Fruit fly (Drosophila melanogaster): ENCODE results near the gene fid.

The fid gene

dm6 chr3R:26007964-26008868, 38.3 kb downstream of the fid start (continued):
- TF ChIP-seq caup (GFP tag; optimal IDR thresholded peaks at IDR 0.05; ENCODE audit: severe bottlenecking) (no peak), CHES-1-like (GFP tag; optimal IDR thresholded peaks at IDR 0.05) (no peak), croc (GFP tag; conservative IDR thresholded peaks at IDR 0.05) (no peak), E2f1 (GFP tag; IDR thresholded peaks at IDR 0.05) (no peak), Hr51 (GFP tag; optimal IDR thresholded peaks at IDR 0.05) (no peak), CG16813 (GFP tag; IDR thresholded peaks at IDR 0.05; ENCODE audit: partially characterized antibody) (0 out of 3 replicates have a peak, but pooled peaks have one; percentile 34), fd3F (GFP tag; optimal IDR thresholded peaks at IDR 0.05) (no peak), ind (GFP tag; optimal IDR thresholded peaks at IDR 0.05) (no peak), CG16863 (GFP tag; optimal IDR thresholded peaks at IDR 0.05) (no peak), mirr (GFP tag; optimal IDR thresholded peaks at IDR 0.05) (peak; percentile 58), bigmax (GFP tag; optimal IDR thresholded peaks at IDR 0.05) (no peak), Lpt (GFP tag; optimal IDR thresholded peaks at IDR 0.05) (no peak), emc (GFP tag; optimal IDR thresholded peaks at IDR 0.05) (no peak), CG10274 (GFP tag; optimal IDR thresholded peaks at IDR 0.05) (peak; percentile 69), gt (GFP tag; IDR thresholded peaks at IDR 0.05) (no peak), CG15011 (GFP tag; optimal IDR thresholded peaks at IDR 0.05) (no peak), CG15269 (tag; optimal IDR thresholded peaks at IDR 0.05) (no peak), CG1792 (GFP tag; optimal IDR thresholded peaks at IDR 0.05) (no peak), nmo (GFP tag; optimal IDR thresholded peaks at IDR 0.05) (no peak), CG1602 (GFP tag; optimal IDR thresholded peaks at IDR 0.05) (no peak), Spps (tag; optimal IDR thresholded peaks at IDR 0.05) (no peak), grn (GFP tag; optimal IDR thresholded peaks at IDR 0.05) (peak; percentile 93), hth (optimal IDR thresholded peaks at IDR 0.05) (no peak), p53 (GFP tag; optimal IDR thresholded peaks at IDR 0.05) (no peak), CG13894 (tag; optimal IDR thresholded peaks at IDR 0.05) (peak; percentile 83), crol (GFP tag; IDR thresholded peaks at IDR 0.05) (peak; percentile 98), B-H1 (GFP tag; IDR thresholded peaks at IDR 0.05) (no peak), CG16779 (GFP tag; IDR thresholded peaks at IDR 0.05) (no peak), trh (GFP tag; optimal IDR thresholded peaks at IDR 0.05) (no peak), zfh1 (GFP tag; IDR thresholded peaks at IDR 0.05) (no peak), br (optimal IDR thresholded peaks at IDR 0.05) (no peak), CG11247 (GFP tag; IDR thresholded peaks at IDR 0.05) (no peak; the same call in 1 of the 2 replicates), sqz (GFP tag; optimal IDR thresholded peaks at IDR 0.05) (no peak), ase (GFP tag; IDR thresholded peaks at IDR 0.05) (no peak), Nf-YC (tag; optimal IDR thresholded peaks at IDR 0.05) (no peak), btn (GFP tag; optimal IDR thresholded peaks at IDR 0.05) (no peak), Doc2 (GFP tag; IDR thresholded peaks at IDR 0.05) (no peak), zf30C (GFP tag; optimal IDR thresholded peaks at IDR 0.05) (no peak), Six4 (GFP tag; optimal IDR thresholded peaks at IDR 0.05) (no peak), CG7745 (tag; optimal IDR thresholded peaks at IDR 0.05) (no peak), CG17328 (GFP tag; IDR thresholded peaks at IDR 0.05) (no peak), wek (GFP tag; optimal IDR thresholded peaks at IDR 0.05) (no peak), lab (GFP tag; optimal IDR thresholded peaks at IDR 0.05) (peak; percentile 28), Dek (tag; optimal IDR thresholded peaks at IDR 0.05) (no peak), CG6791 (GFP tag; IDR thresholded peaks at IDR 0.05; ENCODE audit: partially characterized antibody) (no peak), Opbp (GFP tag; IDR thresholded peaks at IDR 0.05; ENCODE audit: partially characterized antibody) (0 out of 3 replicates have a peak, but pooled peaks have one; percentile 17), insv (GFP tag; optimal IDR thresholded peaks at IDR 0.05) (no peak), Ada2b (GFP tag; IDR thresholded peaks at IDR 0.05) (no peak), CG11696 (GFP tag; IDR thresholded peaks at IDR 0.05) (no peak), ERR (GFP tag; optimal IDR thresholded peaks at IDR 0.05) (no peak)
